Worm (Caenorhabditis elegans): ENCODE measurements around the gene tkr-1.

DNA sequence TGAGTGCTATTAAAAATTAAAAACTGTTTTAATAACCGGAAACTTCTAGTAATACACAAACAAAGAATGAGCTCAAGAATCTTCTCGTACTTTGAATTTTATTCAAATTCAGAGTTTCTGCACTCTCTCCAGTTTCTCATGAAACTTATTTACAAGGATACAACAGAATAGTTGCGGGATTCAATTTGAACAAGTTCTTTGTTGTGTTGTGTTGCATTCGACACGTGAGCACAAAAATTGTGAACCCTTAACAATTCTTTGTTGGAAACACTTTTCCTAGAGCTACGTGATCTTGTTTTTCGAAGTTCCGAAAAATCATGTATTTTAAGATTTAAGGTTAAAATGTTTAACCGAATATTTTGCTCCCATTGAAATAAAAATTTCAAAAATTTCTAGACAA is 9.8 kb upstream of the tkr-1 start:
- TF ChIP-seq dao-5 (tag; optimal IDR thresholded peaks at IDR 0.05) (no peak), him-1 (tag; optimal IDR thresholded peaks at IDR 0.05) (no peak)

All from whole organism, L4/young adult.